Worm (Caenorhabditis elegans): ENCODE results near the gene unc-83.

unc-83 gene

DNA sequence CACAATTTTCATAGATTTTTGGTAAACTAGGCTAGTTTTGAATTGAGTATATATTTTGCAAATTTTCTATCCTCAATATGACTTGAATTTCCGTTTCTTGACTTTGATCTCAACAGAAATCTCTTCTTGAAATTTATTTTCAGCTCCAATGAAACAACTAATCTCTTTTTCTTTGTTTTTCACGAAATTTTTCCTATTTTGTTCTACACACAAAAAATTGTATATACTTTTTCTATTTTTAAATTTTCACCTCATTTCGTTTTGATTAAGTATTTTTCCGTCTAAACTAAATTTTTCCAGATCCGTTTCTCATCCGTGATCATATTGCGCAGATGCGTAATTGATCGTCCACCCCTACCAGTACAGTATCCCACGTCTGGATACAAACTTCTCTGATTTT, at the start of gene unc-83:
unc-83 (plus strand) TSS at position 301 of the 400 bp plus-strand sequence.
- no peak for TF ChIP-seq ztf-11 (tag; optimal IDR thresholded peaks at IDR 0.05)
- TF ChIP-seq aha-1 (tag): no peak
- peak in 1 of 2 experiments; percentile 45 for TF ChIP-seq unc-62 (GFP tag; optimal IDR thresholded peaks at IDR 0.05 in 1 of 2)
- TF ChIP-seq unc-62 (tag; optimal IDR thresholded peaks at IDR 0.05): no peak
- no peak for TF ChIP-seq ceh-32 (tag; optimal IDR thresholded peaks at IDR 0.05; ENCODE audit: poor library complexity)
- no peak for TF ChIP-seq zip-11 (GFP tag; IDR thresholded peaks at IDR 0.05)

DNA sequence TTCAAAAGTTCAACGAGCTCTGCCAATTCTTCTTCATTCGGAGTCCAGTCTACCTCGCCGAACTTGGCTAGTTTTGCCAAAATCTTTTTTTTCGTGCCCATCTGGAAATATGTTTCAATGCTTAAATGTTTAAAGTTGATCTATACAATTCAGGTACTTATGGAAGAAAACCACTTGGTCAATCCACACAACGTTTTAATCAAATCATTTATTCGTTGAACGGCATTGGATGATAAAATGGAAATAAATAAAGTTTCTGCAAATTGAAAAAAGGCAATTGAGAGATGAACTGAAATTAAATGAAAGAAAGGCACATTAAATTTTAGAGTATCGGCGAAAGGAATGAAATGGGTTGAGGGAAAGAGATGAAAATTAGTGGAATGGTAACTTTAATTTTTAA, 40.8 kb upstream of the unc-83 start, which contains the start of gene urb-1:
urb-1 (minus strand) TSS at position 101 of the 400 bp plus-strand sequence.
- TF ChIP-seq saeg-2 (GFP tag; IDR thresholded peaks at IDR 0.05): no peak
- no peak for TF ChIP-seq ces-1 (GFP tag; optimal IDR thresholded peaks at IDR 0.05)
- TF ChIP-seq fkh-10 (GFP tag; optimal IDR thresholded peaks at IDR 0.05): no peak
- no peak for TF ChIP-seq zip-11 (GFP tag; IDR thresholded peaks at IDR 0.05)
- TF ChIP-seq unc-39 (tag; optimal IDR thresholded peaks at IDR 0.05): no peak
- TF ChIP-seq php-3 (GFP tag; IDR thresholded peaks at IDR 0.05): no peak
- TF ChIP-seq mdl-1 (tag; optimal IDR thresholded peaks at IDR 0.05): no peak
- TF ChIP-seq unc-62 (GFP tag; optimal IDR thresholded peaks at IDR 0.05 in 1 of 2): no peak
- TF ChIP-seq unc-62 (tag; optimal IDR thresholded peaks at IDR 0.05): no peak
- TF ChIP-seq nhr-25 (tag; optimal IDR thresholded peaks at IDR 0.05; ENCODE audit: borderline replicate concordance, insufficient read depth): no peak
- TF ChIP-seq lsy-2 (tag; optimal IDR thresholded peaks at IDR 0.05): no peak
- no peak for TF ChIP-seq set-16 (GFP tag; IDR thresholded peaks at IDR 0.05)
- TF ChIP-seq nhr-42 (GFP tag; IDR thresholded peaks at IDR 0.05): no peak

DNA sequence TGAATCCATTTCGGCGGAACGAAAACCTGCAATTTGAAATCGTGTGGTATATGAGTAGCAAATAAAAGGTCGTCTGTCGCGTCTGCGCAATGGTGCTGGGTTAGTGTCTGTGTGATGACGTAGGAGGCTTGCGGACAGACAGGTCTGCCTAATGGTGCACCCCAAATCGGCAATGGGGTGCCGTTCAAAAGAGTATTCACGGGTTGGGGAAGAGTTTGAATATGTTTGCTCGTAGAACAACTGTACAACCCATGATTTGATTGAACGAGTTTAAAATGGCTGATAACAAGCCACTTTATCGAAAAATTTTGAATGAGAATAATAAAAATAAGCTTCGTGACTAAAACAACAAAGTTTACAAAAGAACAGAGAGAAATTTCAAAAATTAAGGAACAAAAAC, 38.9 kb upstream of the unc-83 start, which contains the start of gene T05H4.11:
T05H4.11 (minus strand) TSS at position 335 of the 400 bp plus-strand sequence.
- TF ChIP-seq daf-16 (GFP tag; optimal IDR thresholded peaks at IDR 0.05) (no peak), daf-16 (tag; optimal IDR thresholded peaks at IDR 0.05) (peak; percentile 70), rbr-2 (tag; optimal IDR thresholded peaks at IDR 0.05) (no peak), lin-29 (GFP tag; IDR thresholded peaks at IDR 0.05) (no peak), hlh-30 (tag; optimal IDR thresholded peaks at IDR 0.05; ENCODE audit: insufficient read depth) (peak; percentile 2), lin-38 (GFP tag; IDR thresholded peaks at IDR 0.05) (peak; percentile 22; the same call in 1 of the 2 replicates), egl-27 (tag; optimal IDR thresholded peaks at IDR 0.05) (no peak), ama-1 (optimal IDR thresholded peaks at IDR 0.05) (peak; percentile 84), ceh-20 (GFP tag; IDR thresholded peaks at IDR 0.05) (0 out of 2 replicates have a peak, but pooled peaks have one; percentile 16), nhr-11 (tag; optimal IDR thresholded peaks at IDR 0.05) (no peak), nhr-28 (tag; optimal IDR thresholded peaks at IDR 0.05) (peak; percentile 14), zfp-3 (GFP tag; conservative IDR thresholded peaks at IDR 0.05) (peak; percentile 70; the same call in 1 of the 2 replicates), ztf-11 (tag; optimal IDR thresholded peaks at IDR 0.05) (no peak), R02D3.7 (tag; optimal IDR thresholded peaks at IDR 0.05) (no peak), T26A8.4 (GFP tag; IDR thresholded peaks at IDR 0.05) (peak; percentile 39; the same call in 1 of the 2 replicates), aha-1 (tag) (peak; percentile 20), mes-2 (tag; optimal IDR thresholded peaks at IDR 0.05; ENCODE audit: poor library complexity, severe bottlenecking) (peak; percentile 27), dmd-6 (GFP tag; IDR thresholded peaks at IDR 0.05) (0 out of 2 replicates have a peak, but pooled peaks have one; percentile 6), hlh-11 (tag; optimal IDR thresholded peaks at IDR 0.05) (peak; percentile 18)

DNA sequence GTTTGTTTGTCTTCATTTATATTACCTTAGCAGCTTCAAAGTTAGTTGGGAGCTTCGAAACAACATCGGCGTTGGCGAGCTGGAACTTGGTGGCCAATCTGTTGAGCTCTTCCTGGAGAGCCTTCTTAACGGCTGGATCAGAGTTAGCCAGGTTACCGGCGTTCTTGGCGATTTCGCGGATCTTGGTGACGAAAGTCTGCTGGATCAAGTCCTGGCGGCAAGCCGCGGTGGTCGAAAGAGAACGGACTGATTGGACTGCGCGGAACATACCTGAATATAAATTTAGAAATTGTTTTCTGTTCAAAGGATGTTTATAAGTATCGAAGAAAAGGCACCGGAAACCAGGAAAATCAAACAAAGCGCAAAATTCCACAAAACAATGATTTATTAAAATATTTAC, 38.0 kb upstream of the unc-83 start, which contains the start of gene atp-4:
atp-4 (minus strand) TSS at position 270 of the 400 bp plus-strand sequence.
- TF ChIP-seq mdt-29 (GFP tag; IDR thresholded peaks at IDR 0.05): 0 out of 2 replicates have a peak, but pooled peaks have one; percentile 15
- TF ChIP-seq nhr-76 (tag; optimal IDR thresholded peaks at IDR 0.05): no peak
- no peak for TF ChIP-seq F37D6.2 (tag; optimal IDR thresholded peaks at IDR 0.05)
- no peak for TF ChIP-seq ceh-32 (tag; optimal IDR thresholded peaks at IDR 0.05; ENCODE audit: poor library complexity)
- no peak for TF ChIP-seq mxl-3 (GFP tag; optimal IDR thresholded peaks at IDR 0.05)
- TF ChIP-seq ztf-7 (tag; optimal IDR thresholded peaks at IDR 0.05): no peak
- TF ChIP-seq lsy-2 (tag; optimal IDR thresholded peaks at IDR 0.05): no peak
- TF ChIP-seq nhr-48 (tag; optimal IDR thresholded peaks at IDR 0.05): no peak
- TF ChIP-seq T20F7.1 (GFP tag; optimal IDR thresholded peaks at IDR 0.05): no peak
- TF ChIP-seq nhr-28 (tag; optimal IDR thresholded peaks at IDR 0.05): no peak
- no peak for TF ChIP-seq Y105C5A.15 (GFP tag; IDR thresholded peaks at IDR 0.05)
- no peak for TF ChIP-seq mep-1 (tag; optimal IDR thresholded peaks at IDR 0.05)
- peak; percentile 87 for TF ChIP-seq ama-1 (optimal IDR thresholded peaks at IDR 0.05)
- TF ChIP-seq lin-15B (tag; optimal IDR thresholded peaks at IDR 0.05): no peak
- no peak for TF ChIP-seq pha-4 (GFP tag; IDR thresholded peaks at IDR 0.05)
- TF ChIP-seq pha-4 (tag; optimal IDR thresholded peaks at IDR 0.05): no peak
- TF ChIP-seq nhr-25 (tag; optimal IDR thresholded peaks at IDR 0.05; ENCODE audit: borderline replicate concordance, insufficient read depth): no peak
- TF ChIP-seq hlh-11 (tag; optimal IDR thresholded peaks at IDR 0.05): no peak
- no peak for TF ChIP-seq mdl-1 (tag; optimal IDR thresholded peaks at IDR 0.05)
- TF ChIP-seq rbr-2 (tag; optimal IDR thresholded peaks at IDR 0.05): no peak
- TF ChIP-seq ztf-11 (tag; optimal IDR thresholded peaks at IDR 0.05): no peak
- peak; percentile 29; the same call in 1 of the 2 replicates for TF ChIP-seq lim-7 (GFP tag; IDR thresholded peaks at IDR 0.05)
